Fruit fly (Drosophila melanogaster): Measurements from ENCODE around the gene eIF4EHP.

The eIF4EHP gene

DNA sequence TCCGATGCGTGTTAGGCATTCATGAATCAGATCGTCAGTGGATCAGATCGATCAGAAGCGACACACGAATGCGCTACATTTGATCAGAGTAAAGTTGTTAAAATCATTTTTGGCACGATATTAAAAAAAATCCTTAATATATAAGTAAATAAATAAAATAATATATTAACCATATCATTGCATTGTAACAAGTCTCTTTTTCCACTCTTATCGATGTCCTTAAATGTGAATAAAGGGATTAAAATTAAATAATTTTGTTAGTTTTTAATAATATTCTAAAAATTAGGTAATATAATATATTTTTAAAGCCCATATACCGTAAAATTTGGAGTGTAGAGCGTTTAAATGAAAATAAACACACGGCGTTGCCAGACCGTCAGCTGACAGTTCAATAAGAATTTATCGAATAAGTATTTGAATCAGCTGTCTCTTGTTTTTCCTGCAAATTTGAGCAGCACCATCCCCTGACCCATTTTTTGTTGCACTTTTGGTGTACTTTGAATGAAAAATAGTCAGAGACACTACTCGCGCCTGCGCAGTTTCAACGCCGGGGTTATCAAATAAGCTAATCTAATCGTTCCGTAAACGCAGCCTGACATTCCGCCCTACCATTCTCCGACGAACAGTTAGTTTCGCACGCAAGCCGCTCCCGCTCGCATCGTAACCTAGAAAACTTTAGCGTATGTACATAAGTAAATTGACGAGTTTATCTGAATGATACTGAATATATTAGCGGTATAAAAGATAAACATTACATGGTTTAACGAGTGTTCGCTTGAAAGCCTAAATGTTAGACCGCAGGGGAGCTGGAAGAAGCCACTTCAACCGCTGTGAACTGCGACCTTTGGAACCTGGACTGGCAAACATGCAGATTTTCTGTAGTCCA is 43.4 kb upstream of the eIF4EHP start, which contains the start of the genes p38a and CG6178 (continued):
- peak; percentile 93 for TF ChIP-seq zen (tag; optimal IDR thresholded peaks at IDR 0.05)
- TF ChIP-seq dmrt99B (tag; optimal IDR thresholded peaks at IDR 0.05) = peak; percentile 99
- peak; percentile 35 for TF ChIP-seq CG7745 (tag; optimal IDR thresholded peaks at IDR 0.05)
- no peak for TF ChIP-seq nerfin-2 (GFP tag; IDR thresholded peaks at IDR 0.05; ENCODE audit: partially characterized antibody)
- TF ChIP-seq cad (GFP tag; optimal IDR thresholded peaks at IDR 0.05) = no peak
- TF ChIP-seq YL-1 (GFP tag; optimal IDR thresholded peaks at IDR 0.05) = peak; percentile 78
- TF ChIP-seq CG6854 (GFP tag; optimal IDR thresholded peaks at IDR 0.05) = peak; percentile 96
- no peak for TF ChIP-seq Dll (GFP tag; IDR thresholded peaks at IDR 0.05; ENCODE audit: partially characterized antibody)
- TF ChIP-seq CG17385 (GFP tag; optimal IDR thresholded peaks at IDR 0.05) = peak; percentile 94
- TF ChIP-seq Dp (GFP tag; optimal IDR thresholded peaks at IDR 0.05) = peak; percentile 59
- TF ChIP-seq abd-A (tag; optimal IDR thresholded peaks at IDR 0.05) = no peak
- peak; percentile 89 for TF ChIP-seq GATAe (GFP tag; conservative IDR thresholded peaks at IDR 0.05)
- peak; percentile 96 for TF ChIP-seq Blimp-1 (GFP tag; optimal IDR thresholded peaks at IDR 0.05)
- no peak for TF ChIP-seq br (optimal IDR thresholded peaks at IDR 0.05)
- TF ChIP-seq CG6683 (GFP tag; optimal IDR thresholded peaks at IDR 0.05) = peak; percentile 95
- peak; percentile 99 for TF ChIP-seq Abd-B (GFP tag; optimal IDR thresholded peaks at IDR 0.05)
- TF ChIP-seq unpg (GFP tag; optimal IDR thresholded peaks at IDR 0.05) = peak; percentile 96
- TF ChIP-seq p53 (GFP tag; optimal IDR thresholded peaks at IDR 0.05) = no peak
- TF ChIP-seq Nf-YB (GFP tag; optimal IDR thresholded peaks at IDR 0.05) = peak; percentile 89
- 0 out of 3 replicates have a peak, but pooled peaks have one; percentile 51 for TF ChIP-seq CG6791 (GFP tag; IDR thresholded peaks at IDR 0.05; ENCODE audit: partially characterized antibody)
- no peak for TF ChIP-seq D (optimal IDR thresholded peaks at IDR 0.05)
- TF ChIP-seq D (GFP tag; optimal IDR thresholded peaks at IDR 0.05) = peak; percentile 95
- peak; percentile 98 for TF ChIP-seq tgo (GFP tag; IDR thresholded peaks at IDR 0.05)
- no peak for TF ChIP-seq prd (optimal IDR thresholded peaks at IDR 0.05)
- TF ChIP-seq prd (GFP tag; IDR thresholded peaks at IDR 0.05) = peak; percentile 97
- TF ChIP-seq ash1 (GFP tag; optimal IDR thresholded peaks at IDR 0.05) = peak; percentile 48
- TF ChIP-seq CG1602 (GFP tag; optimal IDR thresholded peaks at IDR 0.05) = peak; percentile 93
- peak; percentile 91 for TF ChIP-seq CG6175 (GFP tag; IDR thresholded peaks at IDR 0.05)
- TF ChIP-seq trem (tag; optimal IDR thresholded peaks at IDR 0.05) = peak; percentile 93
- TF ChIP-seq CG3995 (GFP tag; optimal IDR thresholded peaks at IDR 0.05) = peak; percentile 39
- TF ChIP-seq Med (GFP tag) = peak; percentile 84
- peak; percentile 96 for TF ChIP-seq CG4730 (GFP tag; IDR thresholded peaks at IDR 0.05)
- TF ChIP-seq CG10565 (GFP tag; optimal IDR thresholded peaks at IDR 0.05) = peak; percentile 45
- TF ChIP-seq Stat92E (GFP tag; optimal IDR thresholded peaks at IDR 0.05) = peak in 1 of 3 experiments; percentile 76
- TF ChIP-seq bab2 (GFP tag; optimal IDR thresholded peaks at IDR 0.05) = peak; percentile 69
- TF ChIP-seq CG11456 (GFP tag; IDR thresholded peaks at IDR 0.05) = peak; percentile 96
- TF ChIP-seq Lim3 (GFP tag; IDR thresholded peaks at IDR 0.05) = peak; percentile 94
- peak; percentile 94 for TF ChIP-seq cas (GFP tag; IDR thresholded peaks at IDR 0.05)
- TF ChIP-seq Sry-δ (GFP tag; optimal IDR thresholded peaks at IDR 0.05) = peak; percentile 46
- TF ChIP-seq dan (GFP tag; IDR thresholded peaks at IDR 0.05) = 0 out of 2 replicates have a peak, but pooled peaks have one; percentile 29
- peak; percentile 28 for TF ChIP-seq CG16863 (GFP tag; optimal IDR thresholded peaks at IDR 0.05)
- peak; percentile 56 for TF ChIP-seq Dip2 (GFP tag; IDR thresholded peaks at IDR 0.05)
- peak; percentile 71 for TF ChIP-seq CG3838 (GFP tag; optimal IDR thresholded peaks at IDR 0.05)
- peak; percentile 88 for TF ChIP-seq CG30020 (tag; optimal IDR thresholded peaks at IDR 0.05)
- TF ChIP-seq NC2β (GFP tag; optimal IDR thresholded peaks at IDR 0.05) = no peak
- TF ChIP-seq ac (GFP tag; optimal IDR thresholded peaks at IDR 0.05) = peak; percentile 67
- TF ChIP-seq CG9797 (GFP tag; optimal IDR thresholded peaks at IDR 0.05) = peak; percentile 7
- peak; percentile 52 for TF ChIP-seq fd102C (GFP tag; optimal IDR thresholded peaks at IDR 0.05)
- peak; percentile 98 for TF ChIP-seq dysf (GFP tag; IDR thresholded peaks at IDR 0.05)
